Fruit fly (Drosophila melanogaster): ENCODE results near the gene Dtd.

Gene Dtd

dm6 chr3R:11435537-11436234 lies 5.8 kb downstream of the Dtd start, which contains the start of the genes Exd2 and CG5281 (continued):
- TF ChIP-seq cato (GFP tag; optimal IDR thresholded peaks at IDR 0.05; ENCODE audit: borderline replicate concordance), result peak; percentile 22
- TF ChIP-seq NFAT (GFP tag; IDR thresholded peaks at IDR 0.05), result no peak
- peak; percentile 65 for TF ChIP-seq Atf3 (GFP tag; optimal IDR thresholded peaks at IDR 0.05)
- no peak for TF ChIP-seq CG1832 (GFP tag; optimal IDR thresholded peaks at IDR 0.05)
- 0 out of 3 replicates have a peak, but pooled peaks have one; percentile 14 for TF ChIP-seq mld (GFP tag; IDR thresholded peaks at IDR 0.05; ENCODE audit: partially characterized antibody)
- TF ChIP-seq CG4424 (GFP tag; optimal IDR thresholded peaks at IDR 0.05), result peak; percentile 43
- TF ChIP-seq CG4707 (GFP tag; optimal IDR thresholded peaks at IDR 0.05), result peak; percentile 11
- no peak for TF ChIP-seq dan (GFP tag; IDR thresholded peaks at IDR 0.05)
- TF ChIP-seq ro (GFP tag; IDR thresholded peaks at IDR 0.05), result no peak
- no peak for TF ChIP-seq seq (GFP tag; IDR thresholded peaks at IDR 0.05)
- TF ChIP-seq CG5180 (GFP tag; optimal IDR thresholded peaks at IDR 0.05), result no peak
- TF ChIP-seq Usf (GFP tag; optimal IDR thresholded peaks at IDR 0.05), result no peak
- TF ChIP-seq yki (optimal IDR thresholded peaks at IDR 0.05), result no peak
- TF ChIP-seq Opbp (GFP tag; IDR thresholded peaks at IDR 0.05; ENCODE audit: partially characterized antibody), result no peak
- no peak for TF ChIP-seq CG14667 (GFP tag; IDR thresholded peaks at IDR 0.05)
- TF ChIP-seq CG4617 (GFP tag; optimal IDR thresholded peaks at IDR 0.05; ENCODE audit: borderline replicate concordance), result peak; percentile 74
- TF ChIP-seq lbe (GFP tag; optimal IDR thresholded peaks at IDR 0.05), result no peak
- TF ChIP-seq sug (tag; optimal IDR thresholded peaks at IDR 0.05), result peak; percentile 63
- no peak for TF ChIP-seq dati (GFP tag; IDR thresholded peaks at IDR 0.05)
- TF ChIP-seq fd96Cb (tag; optimal IDR thresholded peaks at IDR 0.05), result peak; percentile 9
- TF ChIP-seq sd (tag; optimal IDR thresholded peaks at IDR 0.05), result no peak
- peak; percentile 26 for TF ChIP-seq CG12071 (GFP tag; optimal IDR thresholded peaks at IDR 0.05)
- TF ChIP-seq B-H2 (GFP tag; optimal IDR thresholded peaks at IDR 0.05), result peak; percentile 44
- no peak for TF ChIP-seq Neu2 (GFP tag; optimal IDR thresholded peaks at IDR 0.05; ENCODE audit: borderline replicate concordance)
- TF ChIP-seq CG13775 (GFP tag; optimal IDR thresholded peaks at IDR 0.05), result peak; percentile 61
- no peak for TF ChIP-seq zen2 (GFP tag; IDR thresholded peaks at IDR 0.05; ENCODE audit: partially characterized antibody)
- no peak for TF ChIP-seq D19A (tag; optimal IDR thresholded peaks at IDR 0.05)
- peak; percentile 45 for TF ChIP-seq CHES-1-like (GFP tag; optimal IDR thresholded peaks at IDR 0.05)
- peak; percentile 46 for TF ChIP-seq CG1647 (GFP tag; optimal IDR thresholded peaks at IDR 0.05)
- TF ChIP-seq CG14050 (GFP tag; IDR thresholded peaks at IDR 0.05), result 0 out of 3 replicates have a peak, but pooled peaks have one; percentile 23
- TF ChIP-seq Ets65A (GFP tag), result peak; percentile 96
- TF ChIP-seq ems (GFP tag; optimal IDR thresholded peaks at IDR 0.05), result no peak
- no peak for TF ChIP-seq kah (GFP tag; optimal IDR thresholded peaks at IDR 0.05)
- TF ChIP-seq CG2116 (GFP tag; optimal IDR thresholded peaks at IDR 0.05), result peak; percentile 87
- no peak for TF ChIP-seq Mrtf (GFP tag; IDR thresholded peaks at IDR 0.05)
- peak; percentile 17; the same call in 1 of the 2 replicates for TF ChIP-seq Atf6 (GFP tag; IDR thresholded peaks at IDR 0.05)
- TF ChIP-seq ken (GFP tag; IDR thresholded peaks at IDR 0.05), result 0 out of 3 replicates have a peak, but pooled peaks have one; percentile 38
- peak; percentile 62 for TF ChIP-seq CG17385 (GFP tag; optimal IDR thresholded peaks at IDR 0.05)
- TF ChIP-seq pnt (GFP tag; optimal IDR thresholded peaks at IDR 0.05), result peak; percentile 13
- TF ChIP-seq CG6765 (GFP tag; optimal IDR thresholded peaks at IDR 0.05), result peak; percentile 12
- TF ChIP-seq tll (GFP tag; optimal IDR thresholded peaks at IDR 0.05), result peak in 1 of 2 experiments; percentile 4
- no peak for TF ChIP-seq CG6854 (GFP tag; optimal IDR thresholded peaks at IDR 0.05)
- TF ChIP-seq CG4282 (GFP tag; optimal IDR thresholded peaks at IDR 0.05), result no peak
- no peak for TF ChIP-seq prd (optimal IDR thresholded peaks at IDR 0.05)
- 0 out of 3 replicates have a peak, but pooled peaks have one; percentile 22 for TF ChIP-seq prd (GFP tag; IDR thresholded peaks at IDR 0.05)
- TF ChIP-seq Meics (GFP tag; optimal IDR thresholded peaks at IDR 0.05), result peak; percentile 62
- TF ChIP-seq CG42726 (GFP tag; IDR thresholded peaks at IDR 0.05; ENCODE audit: partially characterized antibody), result no peak
- no peak for TF ChIP-seq gem (tag; optimal IDR thresholded peaks at IDR 0.05)
- TF ChIP-seq Dll (GFP tag; IDR thresholded peaks at IDR 0.05; ENCODE audit: partially characterized antibody), result peak; percentile 65; the same call in 3 of the 4 replicates

Data from whole organism, embryonic.